Fruit fly (Drosophila melanogaster): ENCODE data around the gene Krn.

Gene Krn

DNA sequence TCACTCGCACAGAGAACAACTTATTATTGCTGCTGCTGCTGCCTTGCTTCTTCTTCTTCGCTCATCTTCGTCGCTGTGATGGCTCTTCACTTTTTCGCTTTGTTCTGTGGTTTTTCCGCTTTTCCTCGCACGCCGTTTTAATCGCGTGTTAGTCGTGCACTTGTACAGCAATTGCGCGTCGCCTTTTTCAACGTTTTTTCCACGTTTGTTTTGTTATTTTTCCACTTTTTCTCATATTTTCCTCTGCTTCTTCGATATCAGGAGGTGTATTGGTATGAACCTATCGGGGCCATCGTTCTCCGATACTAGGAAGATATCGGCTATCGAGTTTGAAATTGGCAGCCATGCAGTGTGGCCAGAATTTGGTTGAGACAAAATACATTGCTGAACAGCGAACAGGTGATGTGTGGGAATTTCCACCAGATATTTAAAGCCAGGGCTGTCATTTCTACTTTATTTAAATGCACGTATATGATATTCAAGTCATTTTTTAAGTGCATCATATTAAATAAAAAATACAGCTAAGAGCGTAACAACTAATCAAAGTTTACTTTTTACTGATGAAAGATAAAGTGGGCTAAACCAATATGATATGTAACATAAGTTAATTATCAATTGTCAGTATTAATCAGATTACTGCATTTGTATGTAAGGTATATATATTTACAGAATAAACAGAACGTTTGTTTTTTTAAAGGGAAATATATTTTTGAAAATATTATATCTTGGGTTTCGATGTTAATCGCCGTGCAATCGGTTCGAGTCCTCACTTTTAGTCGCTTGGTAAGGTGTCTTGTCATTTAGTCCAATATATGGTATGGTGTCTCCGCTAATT, 15.1 kb upstream of the Krn start, which contains the start of gene Crtc (continued):
- TF ChIP-seq CHES-1-like (GFP tag; optimal IDR thresholded peaks at IDR 0.05) = peak; percentile 37
- peak; percentile 74 for TF ChIP-seq CG16813 (GFP tag; IDR thresholded peaks at IDR 0.05; ENCODE audit: partially characterized antibody)
- no peak for TF ChIP-seq run (tag; optimal IDR thresholded peaks at IDR 0.05)
- TF ChIP-seq CG12659 (GFP tag; optimal IDR thresholded peaks at IDR 0.05) = peak; percentile 25
- peak; percentile 38 for TF ChIP-seq CoRest (tag; optimal IDR thresholded peaks at IDR 0.05)
- TF ChIP-seq unc-4 (GFP tag; IDR thresholded peaks at IDR 0.05; ENCODE audit: partially characterized antibody) = peak; percentile 76
- TF ChIP-seq eve (GFP tag; optimal IDR thresholded peaks at IDR 0.05) = no peak
- TF ChIP-seq CG7928 (GFP tag; optimal IDR thresholded peaks at IDR 0.05) = peak; percentile 79
- peak; percentile 40; the same call in 1 of the 2 replicates for TF ChIP-seq slbo (GFP tag; IDR thresholded peaks at IDR 0.05)
- TF ChIP-seq gcm (GFP tag; optimal IDR thresholded peaks at IDR 0.05) = peak; percentile 16
- TF ChIP-seq CG7786 (GFP tag; optimal IDR thresholded peaks at IDR 0.05) = peak; percentile 2
- 0 out of 2 replicates have a peak, but pooled peaks have one; percentile 43 for TF ChIP-seq rib (GFP tag; IDR thresholded peaks at IDR 0.05)
- no peak for TF ChIP-seq CG31224 (GFP tag; IDR thresholded peaks at IDR 0.05)
- peak; percentile 49 for TF ChIP-seq lab (GFP tag; optimal IDR thresholded peaks at IDR 0.05)
- peak; percentile 78 for TF ChIP-seq Dll (GFP tag; IDR thresholded peaks at IDR 0.05; ENCODE audit: partially characterized antibody)
- TF ChIP-seq lmd (GFP tag; IDR thresholded peaks at IDR 0.05) = peak; percentile 28; the same call in 1 of the 2 replicates
- TF ChIP-seq CG18619 (GFP tag; optimal IDR thresholded peaks at IDR 0.05) = peak; percentile 3
- TF ChIP-seq Xbp1 (GFP tag; optimal IDR thresholded peaks at IDR 0.05) = peak; percentile 6
- TF ChIP-seq sug (tag; optimal IDR thresholded peaks at IDR 0.05) = peak; percentile 21
- TF ChIP-seq Myb (GFP tag; optimal IDR thresholded peaks at IDR 0.05) = peak; percentile 80
- no peak for TF ChIP-seq CG6689 (GFP tag; IDR thresholded peaks at IDR 0.05)
- peak; percentile 63; the same call in 2 of the 3 replicates for TF ChIP-seq row (GFP tag; IDR thresholded peaks at IDR 0.05)
- peak; percentile 44 for TF ChIP-seq CG12391 (tag; optimal IDR thresholded peaks at IDR 0.05)

DNA sequence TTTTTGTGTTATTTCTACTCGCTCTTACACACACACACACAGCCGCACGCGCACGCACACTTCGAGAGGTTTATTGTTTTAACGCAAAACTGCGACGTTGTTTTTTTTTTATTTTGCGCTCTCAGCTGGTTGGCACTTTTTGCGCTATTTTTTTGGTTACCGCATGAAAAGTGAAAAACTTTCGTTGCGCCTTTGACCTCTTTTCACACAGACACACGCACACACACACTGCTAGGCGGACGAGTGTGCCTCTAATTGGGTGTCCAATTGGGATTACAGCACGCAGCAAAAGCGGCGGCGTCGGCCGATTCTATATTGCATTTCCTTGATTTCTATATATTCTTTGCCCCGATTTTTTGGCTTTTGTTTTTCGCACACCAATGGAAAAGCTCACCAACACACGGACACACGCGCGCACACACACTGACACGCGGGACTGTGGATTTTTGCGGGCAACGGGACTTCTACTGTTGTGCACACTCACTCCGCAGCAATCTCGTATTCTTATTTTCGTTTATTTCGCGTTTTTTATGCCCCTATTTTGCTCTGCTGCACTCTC, 14.4 kb upstream of the Krn start:
- TF ChIP-seq Xrp1 (GFP tag; IDR thresholded peaks at IDR 0.05) = no peak
- TF ChIP-seq lov (optimal IDR thresholded peaks at IDR 0.05) = no peak
- no peak for TF ChIP-seq lov (GFP tag; IDR thresholded peaks at IDR 0.05)
- no peak for TF ChIP-seq sd (tag; optimal IDR thresholded peaks at IDR 0.05)
- no peak for TF ChIP-seq Abd-B (GFP tag; optimal IDR thresholded peaks at IDR 0.05)
- TF ChIP-seq HLHmδ (GFP tag; optimal IDR thresholded peaks at IDR 0.05) = no peak
- TF ChIP-seq CG4424 (GFP tag; optimal IDR thresholded peaks at IDR 0.05) = no peak
- TF ChIP-seq CG12769 (tag; optimal IDR thresholded peaks at IDR 0.05) = peak; percentile 16
- TF ChIP-seq ci (GFP tag; IDR thresholded peaks at IDR 0.05) = 0 out of 3 replicates have a peak, but pooled peaks have one; percentile 16
- TF ChIP-seq cg (GFP tag; optimal IDR thresholded peaks at IDR 0.05) = peak; percentile 78
- no peak for TF ChIP-seq CG10543 (GFP tag; optimal IDR thresholded peaks at IDR 0.05)
- TF ChIP-seq Drgx (GFP tag; IDR thresholded peaks at IDR 0.05) = 0 out of 2 replicates have a peak, but pooled peaks have one; percentile 41
- TF ChIP-seq CG31365 (tag; optimal IDR thresholded peaks at IDR 0.05) = no peak
- peak; percentile 6; the same call in 1 of the 2 replicates for TF ChIP-seq CG10321 (GFP tag; IDR thresholded peaks at IDR 0.05)
- TF ChIP-seq vvl (GFP tag; IDR thresholded peaks at IDR 0.05) = no peak
- TF ChIP-seq BEAF-32 (GFP tag; optimal IDR thresholded peaks at IDR 0.05) = no peak
- no peak for TF ChIP-seq Rx (GFP tag; IDR thresholded peaks at IDR 0.05)
- TF ChIP-seq CG12219 (GFP tag; optimal IDR thresholded peaks at IDR 0.05) = no peak
- no peak for TF ChIP-seq hth (optimal IDR thresholded peaks at IDR 0.05)
- TF ChIP-seq Hmr (GFP tag; optimal IDR thresholded peaks at IDR 0.05) = no peak
- TF ChIP-seq jing (GFP tag; optimal IDR thresholded peaks at IDR 0.05) = no peak
- TF ChIP-seq CG33557 (GFP tag; optimal IDR thresholded peaks at IDR 0.05) = no peak
- TF ChIP-seq pb (GFP tag; optimal IDR thresholded peaks at IDR 0.05) = no peak
- no peak for TF ChIP-seq TFAM (GFP tag; optimal IDR thresholded peaks at IDR 0.05)
- no peak for TF ChIP-seq CG13296 (GFP tag; optimal IDR thresholded peaks at IDR 0.05)
- no peak for TF ChIP-seq Dip3 (GFP tag; optimal IDR thresholded peaks at IDR 0.05)

Data from whole organism, embryonic.